Worm (Caenorhabditis elegans) whole organism, L4 larva: ENCODE data around the gene F54C9.14.

ENCODE experiments used
- ceh-28 ChIP-seq: fragments of 150-350 bp; optimal IDR thresholded peaks from 2 replicates; lab custom pipeline; 2014; ENCODE audit warnings: missing biosample characterization, missing genetic modification reagents, missing genetic modification characterization
- ceh-44 ChIP-seq: fragments of 200-800 bp; sonication (Bioruptor generic); IDR thresholded peaks from 2 replicates; pipeline ENCODE4 v1.3.6; 2022; ENCODE audit warnings: missing genetic modification reagents, missing genetic modification characterization, missing compliant biosample characterization
- ces-1 ChIP-seq: fragments of 150-350 bp; sonication (generic microtip); optimal IDR thresholded peaks from 4 replicates; lab custom pipeline; 2014; ENCODE audit warnings: missing biosample characterization, missing genetic modification reagents, missing genetic modification characterization
- lin-1 ChIP-seq: fragments of 200-800 bp; sonication (Bioruptor generic); IDR thresholded peaks from 2 replicates; pipeline ENCODE4 v1.3.6; 2022; ENCODE audit warnings: missing genetic modification reagents, missing genetic modification characterization, missing compliant biosample characterization
- lin-39 ChIP-seq: fragments of 150-350 bp; optimal IDR thresholded peaks from 2 replicates; lab custom pipeline; 2014; ENCODE audit warnings: missing biosample characterization, missing genetic modification reagents, missing genetic modification characterization
- mdl-1 ChIP-seq, 2 experiments: fragments of 150-350 bp in 1 of 2; sonication (generic microtip) in 1 of 2; optimal IDR thresholded peaks; 2 replicates each; lab custom pipeline; 2014 to 2017; ENCODE audit warnings: missing biosample characterization in 2 of 2, missing genetic modification characterization in 2 of 2
- nhr-237 ChIP-seq: sonication (generic microtip); optimal IDR thresholded peaks from 2 replicates; lab custom pipeline; 2017; ENCODE audit warnings: missing biosample characterization, missing genetic modification characterization
- nhr-28 ChIP-seq: fragments of 150-350 bp; optimal IDR thresholded peaks from 2 replicates; lab custom pipeline; 2014; ENCODE audit warnings: missing biosample characterization, missing genetic modification characterization
- unc-62 ChIP-seq, 3 experiments: fragments of 150-350 bp in 1 of 3; sonication (generic microtip); optimal IDR thresholded peaks in 2 of 3; peaks in 1 of 3; 1 replicate in 1 of 3; 2 replicates in 2 of 3; lab custom pipeline; 2014 to 2017; ENCODE audit warnings: missing biosample characterization in 3 of 3, missing genetic modification characterization in 3 of 3, missing genetic modification reagents in 3 of 3, missing genotype in 1 of 3
- zag-1 ChIP-seq: fragments of 150-350 bp; optimal IDR thresholded peaks from 2 replicates; lab custom pipeline; 2014; ENCODE audit warnings: missing biosample characterization, missing genetic modification characterization

DNA sequence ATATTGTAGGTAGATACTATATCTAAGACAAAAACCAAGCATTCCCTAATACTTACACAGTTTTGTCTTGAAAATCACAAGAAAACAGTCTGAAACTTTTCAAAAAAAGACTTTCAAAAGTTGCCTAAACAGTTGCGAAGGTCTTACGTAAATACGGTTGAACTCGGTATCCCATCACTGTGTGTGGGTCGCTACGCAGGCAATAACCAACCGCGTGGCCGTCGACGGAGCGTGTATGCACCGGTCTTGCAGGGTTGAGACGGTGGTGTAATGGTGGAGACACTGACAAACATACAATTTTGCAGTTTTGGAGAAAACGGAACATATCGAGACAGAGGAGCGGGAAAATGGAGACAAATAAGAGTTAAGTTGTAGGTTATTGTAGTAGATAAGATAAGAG, 875 bp upstream of the F54C9.14 start, which contains the start of gene iff-2:
- TF ChIP-seq lin-1 (GFP tag; lab: Robert Waterston, UW) (peak; percentile 96), ceh-28 (peak; percentile 41), lin-39 (tag; lab: Kevin White, UChicago) (no peak), mdl-1 (tag; optimal IDR thresholded peaks at IDR 0.05; lab: Kevin White, UChicago) (peak; percentile 93 to 99), unc-62 (GFP tag; optimal IDR thresholded peaks at IDR 0.05 in 1 of 2; lab: Kevin White, UChicago) (peak; percentile 14 to 100), unc-62 (tag; optimal IDR thresholded peaks at IDR 0.05; lab: Kevin White, UChicago) (peak; percentile 51), ces-1 (GFP tag; lab: Kevin White, UChicago) (peak; percentile 77), nhr-28 (tag; lab: Kevin White, UChicago) (peak; percentile 100), ceh-44 (GFP tag; lab: Robert Waterston, UW) (0 out of 2 replicates have a peak, but pooled peaks have one; percentile 56), zag-1 (tag; lab: Kevin White, UChicago) (peak; percentile 81), nhr-237 (tag; lab: Kevin White, UChicago) (peak; percentile 83)
